Fruit fly (Drosophila melanogaster) whole organism, adult: ENCODE data around the gene Adk2.

ENCODE experiments used
- CG33017 ChIP-seq: fragments of 200-800 bp; sonication (Bioruptor generic); optimal IDR thresholded peaks from 2 replicates; lab custom pipeline; 2018; ENCODE audit warnings: missing biosample characterization, mild to moderate bottlenecking, missing genetic modification characterization, moderate library complexity
- CG7101 ChIP-seq: fragments of 200-800 bp; sonication (Bioruptor generic); optimal IDR thresholded peaks from 2 replicates; lab custom pipeline; 2018; ENCODE audit warnings: missing biosample characterization, mild to moderate bottlenecking, missing genetic modification characterization, moderate library complexity
- Hr96 ChIP-seq: fragments of 200-800 bp; sonication (Bioruptor generic); optimal IDR thresholded peaks from 2 replicates; lab custom pipeline; 2016; ENCODE audit warnings: missing biosample characterization, missing genetic modification characterization
- bab1 ChIP-seq: fragments of 200-800 bp; sonication (Bioruptor generic); optimal IDR thresholded peaks from 3 replicates; lab custom pipeline; 2019; ENCODE audit warnings: missing biosample characterization, mild to moderate bottlenecking, missing genetic modification characterization, moderate library complexity
- kay ChIP-seq: fragments of 200-800 bp; sonication (Bioruptor generic); peaks from one replicate; lab custom pipeline; 2016; ENCODE audit warnings: missing biosample characterization, missing genetic modification characterization, borderline replicate concordance
- pad ChIP-seq: fragments of 200-800 bp; sonication (Bioruptor generic); optimal IDR thresholded peaks from 3 replicates; lab custom pipeline; 2017; ENCODE audit warnings: missing biosample characterization, missing genetic modification characterization, mild to moderate bottlenecking, moderate library complexity, missing genetic modification reagents

- TF ChIP-seq pad (GFP tag; lab: Kevin White, UChicago) (no peak), CG33017 (tag; lab: Kevin White, UChicago) (no peak), kay (GFP tag; lab: Kevin White, UChicago) (no peak), bab1 (no peak), Hr96 (no peak), CG7101 (tag; lab: Kevin White, UChicago) (no peak)
Observed at dm6 chr3L:12972259-12972658, 50.2 kb downstream of the Adk2 start, which contains the start of the genes CG10748 and CG10749.
